Worm (Caenorhabditis elegans) whole organism, L1 larva: ENCODE measurements around the gene T05D4.5.

ENCODE experiments used
- ama-1 ChIP-seq: fragments of 150-350 bp; optimal IDR thresholded peaks from 2 replicates; lab custom pipeline; 2014
- lin-13 ChIP-seq: fragments of 150-350 bp; optimal IDR thresholded peaks from 2 replicates; lab custom pipeline; 2014; ENCODE audit warnings: missing biosample characterization, missing genetic modification reagents, missing genetic modification characterization

ce11 chrIII:13555234-13555633 is 25.4 kb upstream of the T05D4.5 start, which contains the start of gene scav-2:
- TF ChIP-seq ama-1 (no peak), lin-13 (no peak)
